Fruit fly (Drosophila melanogaster) whole organism, embryonic: ENCODE data around the gene CG7377.

ENCODE experiments used
- Abd-B ChIP-seq: fragments of 200-800 bp; sonication (Bioruptor generic); optimal IDR thresholded peaks from 2 replicates; lab custom pipeline; 2018; ENCODE audit warnings: missing biosample characterization, mild to moderate bottlenecking, missing genetic modification characterization, moderate library complexity
- Adf1 ChIP-seq: fragments of 200-800 bp; sonication (Bioruptor generic); IDR thresholded peaks from 2 replicates; pipeline ENCODE4 v1.3.6; 2022; ENCODE audit warnings: missing biosample characterization, missing genetic modification characterization
- Atf-2 ChIP-seq: fragments of 200-800 bp; sonication (Bioruptor generic); optimal IDR thresholded peaks from 2 replicates; lab custom pipeline; 2016; ENCODE audit warnings: missing biosample characterization, missing genetic modification characterization
- CG10267 ChIP-seq: fragments of 200-800 bp; sonication (Bioruptor generic); optimal IDR thresholded peaks from 2 replicates; lab custom pipeline; 2018; ENCODE audit warnings: missing biosample characterization, mild to moderate bottlenecking, missing genetic modification characterization, moderate library complexity
- CG10462 ChIP-seq: fragments of 200-800 bp; sonication (Bioruptor generic); optimal IDR thresholded peaks from 2 replicates; lab custom pipeline; 2016; ENCODE audit warnings: missing biosample characterization, missing genetic modification characterization
- CG12104 ChIP-seq: fragments of 200-800 bp; sonication (Bioruptor generic); optimal IDR thresholded peaks from 3 replicates; lab custom pipeline; 2016; ENCODE audit warnings: missing biosample characterization, missing genetic modification characterization
- CG12299 ChIP-seq: fragments of 200-800 bp; sonication (Bioruptor generic); optimal IDR thresholded peaks from 2 replicates; lab custom pipeline; 2018; ENCODE audit warnings: missing biosample characterization, mild to moderate bottlenecking, missing genetic modification characterization
- CG13287 ChIP-seq: fragments of 200-800 bp; sonication (Bioruptor generic); IDR thresholded peaks from 2 replicates; pipeline ENCODE4 v1.3.6; 2022; ENCODE audit warnings: missing biosample characterization, missing genetic modification characterization; ENCODE audit not compliant: partially characterized antibody
- CG13424 ChIP-seq: fragments of 200-800 bp; sonication (Bioruptor generic); optimal IDR thresholded peaks from 2 replicates; lab custom pipeline; 2019; ENCODE audit warnings: missing biosample characterization, mild to moderate bottlenecking, missing genetic modification characterization, moderate library complexity
- CG13894 ChIP-seq: fragments of 200-800 bp; sonication (Bioruptor generic); optimal IDR thresholded peaks from 3 replicates; lab custom pipeline; 2018; ENCODE audit warnings: missing biosample characterization, mild to moderate bottlenecking, missing genetic modification characterization, moderate library complexity
- CG14014 ChIP-seq: fragments of 200-800 bp; sonication (Bioruptor generic); IDR thresholded peaks from 2 replicates; pipeline ENCODE4 v1.3.6; 2022; ENCODE audit warnings: missing biosample characterization, missing genetic modification characterization
- CG17829 ChIP-seq: fragments of 200-800 bp; optimal IDR thresholded peaks from 2 replicates; lab custom pipeline; 2019; ENCODE audit warnings: missing biosample characterization, mild to moderate bottlenecking, missing genetic modification characterization, moderate library complexity
- CG17912 ChIP-seq: fragments of 200-800 bp; sonication (Bioruptor generic); optimal IDR thresholded peaks from 2 replicates; lab custom pipeline; 2018; ENCODE audit warnings: missing biosample characterization, mild to moderate bottlenecking, missing genetic modification characterization
- CG18599 ChIP-seq: fragments of 200-800 bp; sonication (Bioruptor generic); optimal IDR thresholded peaks from 3 replicates; lab custom pipeline; 2017; ENCODE audit warnings: missing biosample characterization, missing genetic modification characterization, mild to moderate bottlenecking, moderate library complexity, missing genetic modification reagents
- CG2678 ChIP-seq: fragments of 200-800 bp; sonication (Bioruptor generic); optimal IDR thresholded peaks from 3 replicates; lab custom pipeline; 2019; ENCODE audit warnings: missing biosample characterization, mild to moderate bottlenecking, missing genetic modification characterization, moderate library complexity
- CG2875 ChIP-seq: fragments of 200-800 bp; sonication (Bioruptor generic); optimal IDR thresholded peaks from 2 replicates; lab custom pipeline; 2017; ENCODE audit warnings: missing biosample characterization, mild to moderate bottlenecking, missing genetic modification characterization, missing genetic modification reagents
- CG32767 ChIP-seq: fragments of 200-800 bp; sonication (Bioruptor generic); IDR thresholded peaks from 2 replicates; pipeline ENCODE4 v1.3.6; 2022; ENCODE audit warnings: missing biosample characterization, missing genetic modification characterization
- CG32772 ChIP-seq: fragments of 200-800 bp; sonication (Bioruptor generic); IDR thresholded peaks from 2 replicates; pipeline ENCODE4 v1.3.6; 2022; ENCODE audit warnings: missing biosample characterization, missing genetic modification characterization
- CG3281 ChIP-seq: fragments of 200-800 bp; sonication (Bioruptor generic); optimal IDR thresholded peaks from 3 replicates; lab custom pipeline; 2017; ENCODE audit warnings: missing biosample characterization, mild to moderate bottlenecking, missing genetic modification characterization
- CG34376 ChIP-seq: fragments of 200-800 bp; sonication (Bioruptor generic); optimal IDR thresholded peaks from 2 replicates; lab custom pipeline; 2018; ENCODE audit warnings: missing biosample characterization, mild to moderate bottlenecking, missing genetic modification characterization
- CG3847 ChIP-seq: fragments of 200-800 bp; sonication (Bioruptor generic); IDR thresholded peaks from 2 replicates; pipeline ENCODE4 v1.3.6; 2022; ENCODE audit warnings: missing biosample characterization, missing genetic modification characterization
- CG5180 ChIP-seq: fragments of 200-800 bp; sonication (Bioruptor generic); optimal IDR thresholded peaks from 3 replicates; lab custom pipeline; 2017; ENCODE audit warnings: missing biosample characterization, missing genetic modification characterization, mild to moderate bottlenecking, moderate library complexity, missing genetic modification reagents
- CG8359 ChIP-seq: fragments of 200-800 bp; sonication (Bioruptor generic); optimal IDR thresholded peaks from 2 replicates; lab custom pipeline; 2017; ENCODE audit warnings: missing biosample characterization, mild to moderate bottlenecking, missing genetic modification characterization, borderline replicate concordance
- CoRest ChIP-seq: fragments of 200-800 bp; sonication (Bioruptor generic); optimal IDR thresholded peaks from 3 replicates; lab custom pipeline; 2018; ENCODE audit warnings: missing biosample characterization, mild to moderate bottlenecking, missing genetic modification characterization, moderate library complexity
- Ets65A ChIP-seq: fragments of 200-800 bp; sonication (Bioruptor generic); peaks from one replicate; lab custom pipeline; 2016; ENCODE audit warnings: missing biosample characterization, missing genetic modification characterization
- Fer2 ChIP-seq: fragments of 200-800 bp; sonication (Bioruptor generic); optimal IDR thresholded peaks from 2 replicates; lab custom pipeline; 2018; ENCODE audit warnings: missing biosample characterization, mild to moderate bottlenecking, missing genetic modification characterization, moderate library complexity
- Jarid2 ChIP-seq: fragments of 200-800 bp; sonication (Bioruptor generic); optimal IDR thresholded peaks from 3 replicates; lab custom pipeline; 2017; ENCODE audit warnings: mild to moderate bottlenecking, missing biosample characterization, missing genetic modification reagents, missing genetic modification characterization
- Mad ChIP-seq: fragments of 200-800 bp; sonication (Bioruptor generic); optimal IDR thresholded peaks from 2 replicates; lab custom pipeline; 2016; ENCODE audit warnings: missing biosample characterization, missing genetic modification characterization
- Med ChIP-seq: fragments of 200-800 bp; sonication (Bioruptor generic); peaks from one replicate; lab custom pipeline; 2016; ENCODE audit warnings: missing biosample characterization, missing genetic modification characterization, mild to moderate bottlenecking, inconsistent platforms, moderate library complexity
- Mes4 ChIP-seq: fragments of 200-800 bp; sonication (Bioruptor generic); optimal IDR thresholded peaks from 2 replicates; lab custom pipeline; 2016; ENCODE audit warnings: missing biosample characterization, missing genetic modification characterization
- Nf-YA ChIP-seq: fragments of 200-800 bp; sonication (Bioruptor generic); IDR thresholded peaks from 2 replicates; pipeline ENCODE4 v1.3.6; 2022; ENCODE audit warnings: missing biosample characterization, missing genetic modification characterization
- Pdp1 ChIP-seq, 2 experiments: fragments of 200-800 bp; sonication (Bioruptor generic); optimal IDR thresholded peaks; 3 replicates each; lab custom pipeline; 2016; ENCODE audit warnings: missing biosample characterization in 2 of 2, missing genetic modification characterization in 2 of 2, mild to moderate bottlenecking in 1 of 2, moderate library complexity in 1 of 2
- Ptx1 ChIP-seq: fragments of 200-800 bp; sonication (Bioruptor generic); IDR thresholded peaks from 2 replicates; pipeline ENCODE4 v1.3.6; 2022; ENCODE audit warnings: missing biosample characterization, missing genetic modification characterization
- Ssrp ChIP-seq: fragments of 200-800 bp; sonication (Bioruptor generic); optimal IDR thresholded peaks from 2 replicates; lab custom pipeline; 2018; ENCODE audit warnings: missing biosample characterization, mild to moderate bottlenecking, missing genetic modification characterization, moderate library complexity
- Tbp ChIP-seq: fragments of >200 bp; optimal IDR thresholded peaks from 2 replicates; lab custom pipeline; 2018; ENCODE audit warnings: missing biosample characterization, missing genetic modification characterization
- aop ChIP-seq: fragments of 200-800 bp; sonication (Bioruptor generic); IDR thresholded peaks from 2 replicates; pipeline ENCODE4 v1.3.6; 2022; ENCODE audit warnings: missing biosample characterization, missing genetic modification characterization
- ara ChIP-seq: fragments of 200-800 bp; sonication (Bioruptor generic); IDR thresholded peaks from 2 replicates; pipeline ENCODE4 v1.3.6; 2022; ENCODE audit warnings: missing biosample characterization, missing genetic modification characterization
- ash1 ChIP-seq: fragments of 200-800 bp; sonication (Bioruptor generic); optimal IDR thresholded peaks from 2 replicates; lab custom pipeline; 2018; ENCODE audit warnings: missing biosample characterization, mild to moderate bottlenecking, missing genetic modification characterization
- chinmo ChIP-seq: fragments of 200-800 bp; sonication (Bioruptor generic); IDR thresholded peaks from 4 replicates; pipeline ENCODE4 v1.3.6; 2022; ENCODE audit warnings: missing biosample characterization, missing genetic modification characterization; ENCODE audit not compliant: partially characterized antibody
- dati ChIP-seq: fragments of 200-800 bp; sonication (Bioruptor generic); IDR thresholded peaks from 2 replicates; pipeline ENCODE4 v1.3.6; 2022; ENCODE audit warnings: missing biosample characterization, missing genetic modification characterization
- ems ChIP-seq: fragments of 200-800 bp; sonication (Bioruptor generic); optimal IDR thresholded peaks from 3 replicates; lab custom pipeline; 2016; ENCODE audit warnings: missing biosample characterization, missing genetic modification characterization
- fd96Cb ChIP-seq: fragments of 200-800 bp; sonication (Bioruptor generic); optimal IDR thresholded peaks from 2 replicates; lab custom pipeline; 2018; ENCODE audit warnings: missing biosample characterization, mild to moderate bottlenecking, missing genetic modification characterization, moderate library complexity
- kah ChIP-seq: fragments of 200-800 bp; sonication (Bioruptor generic); optimal IDR thresholded peaks from 2 replicates; lab custom pipeline; 2018; ENCODE audit warnings: missing biosample characterization, mild to moderate bottlenecking, missing genetic modification characterization
- kay ChIP-seq: fragments of 200-800 bp; sonication (Bioruptor generic); optimal IDR thresholded peaks from 2 replicates; lab custom pipeline; 2016; ENCODE audit warnings: missing biosample characterization, missing genetic modification characterization
- mirr ChIP-seq: fragments of 200-800 bp; sonication (Bioruptor generic); optimal IDR thresholded peaks from 3 replicates; lab custom pipeline; 2018; ENCODE audit warnings: missing biosample characterization, mild to moderate bottlenecking, missing genetic modification characterization
- nmo ChIP-seq: fragments of 200-800 bp; sonication (Bioruptor generic); optimal IDR thresholded peaks from 2 replicates; lab custom pipeline; 2018; ENCODE audit warnings: missing biosample characterization, mild to moderate bottlenecking, missing genetic modification characterization, moderate library complexity
- pzg ChIP-seq: fragments of 200-800 bp; sonication (Bioruptor generic); optimal IDR thresholded peaks from 3 replicates; lab custom pipeline; 2018; ENCODE audit warnings: missing biosample characterization, mild to moderate bottlenecking, missing genetic modification characterization, moderate library complexity
- so ChIP-seq: fragments of 200-800 bp; sonication (Bioruptor generic); IDR thresholded peaks from 3 replicates; pipeline ENCODE4 v1.3.6; 2022; ENCODE audit warnings: missing biosample characterization, missing genetic modification characterization
- sob ChIP-seq: fragments of 200-800 bp; sonication (Bioruptor generic); IDR thresholded peaks from 2 replicates; pipeline ENCODE4 v1.3.6; 2022; ENCODE audit warnings: missing biosample characterization, missing genetic modification characterization
- sqz ChIP-seq: fragments of 200-800 bp; sonication (Bioruptor generic); optimal IDR thresholded peaks from 3 replicates; lab custom pipeline; 2018; ENCODE audit warnings: missing biosample characterization, mild to moderate bottlenecking, missing genetic modification characterization
- vvl ChIP-seq: fragments of 200-800 bp; sonication (Bioruptor generic); IDR thresholded peaks from 2 replicates; pipeline ENCODE4 v1.3.6; 2022; ENCODE audit warnings: missing biosample characterization, missing genetic modification characterization

CG7377 gene

dm6 chr3L:11551949-11552348 is 37.5 kb upstream of the CG7377 start (continued):
- TF ChIP-seq nmo (peak; percentile 40), ash1 (GFP tag; lab: Kevin White, UChicago) (no peak), Atf-2 (GFP tag; lab: Kevin White, UChicago) (no peak), Fer2 (no peak), mirr (GFP tag; lab: Kevin White, UChicago) (no peak), CG12104 (no peak), Mes4 (no peak), sqz (GFP tag; lab: Kevin White, UChicago) (no peak), kah (no peak), so (no peak), CG14014 (GFP tag; lab: Robert Waterston, UW) (no peak), Abd-B (peak; percentile 16), CG17912 (GFP tag; lab: Kevin White, UChicago) (no peak), aop (no peak), CG2678 (tag; lab: Kevin White, UChicago) (peak; percentile 46), CG8359 (GFP tag; lab: Kevin White, UChicago) (no peak), Jarid2 (GFP tag; lab: Kevin White, UChicago) (no peak), CG10267 (tag; lab: Kevin White, UChicago) (peak; percentile 36), Adf1 (GFP tag; lab: Robert Waterston, UW) (no peak), CG2875 (no peak), CG10462 (peak; percentile 22), dati (GFP tag; lab: Robert Waterston, UW) (no peak), CG5180 (GFP tag; lab: Kevin White, UChicago) (peak; percentile 27), Ssrp (tag; lab: Kevin White, UChicago) (peak; percentile 15), Pdp1 (GFP tag; optimal IDR thresholded peaks at IDR 0.05; lab: Kevin White, UChicago) (peak; percentile 3 to 26), CG13424 (tag; lab: Kevin White, UChicago) (peak; percentile 42), sob (GFP tag; lab: Robert Waterston, UW) (no peak), chinmo (GFP tag; lab: Robert Waterston, UW) (no peak), Ptx1 (GFP tag; lab: Robert Waterston, UW) (peak; percentile 39; the same call in 1 of the 2 replicates), CG3281 (no peak), CoRest (tag; lab: Kevin White, UChicago) (no peak), Nf-YA (no peak; the same call in 1 of the 2 replicates), ara (GFP tag; lab: Robert Waterston, UW) (no peak), ems (GFP tag; lab: Kevin White, UChicago) (peak; percentile 2), kay (GFP tag; lab: Kevin White, UChicago) (peak; percentile 6), vvl (0 out of 2 replicates have a peak, but pooled peaks have one; percentile 47), CG18599 (GFP tag; lab: Kevin White, UChicago) (peak; percentile 40), pzg (GFP tag; lab: Kevin White, UChicago) (no peak), CG3847 (no peak), CG17829 (tag; lab: Kevin White, UChicago) (peak; percentile 55), CG34376 (no peak), CG12299 (tag; lab: Kevin White, UChicago) (no peak), Mad (GFP tag; lab: Kevin White, UChicago) (no peak), CG32772 (GFP tag; lab: Robert Waterston, UW) (no peak), CG32767 (GFP tag; lab: Robert Waterston, UW) (0 out of 2 replicates have a peak, but pooled peaks have one; percentile 35), Tbp (GFP tag; lab: Kevin White, UChicago) (no peak), Med (peak; percentile 76), CG13894 (no peak), CG13287 (GFP tag; lab: Robert Waterston, UW) (no peak), Ets65A (peak; percentile 82), fd96Cb (tag; lab: Kevin White, UChicago) (peak; percentile 41)
